Fruit fly (Drosophila melanogaster) whole organism, embryonic: ENCODE measurements around the gene CG1172.

ENCODE experiments used
- Asciz ChIP-seq: fragments of 200-800 bp; sonication (Bioruptor generic); optimal IDR thresholded peaks from 2 replicates; lab custom pipeline; 2017; ENCODE audit warnings: missing biosample characterization, mild to moderate bottlenecking, missing genetic modification characterization, missing genetic modification reagents
- BtbVII ChIP-seq: fragments of 200-800 bp; sonication (Bioruptor generic); optimal IDR thresholded peaks from 3 replicates; lab custom pipeline; 2017; ENCODE audit warnings: missing biosample characterization, mild to moderate bottlenecking, missing genetic modification characterization
- C15 ChIP-seq: fragments of 200-800 bp; sonication (Bioruptor generic); IDR thresholded peaks from 3 replicates; pipeline ENCODE4 v1.3.6; 2022; ENCODE audit warnings: missing biosample characterization, missing genetic modification characterization
- CG10147 ChIP-seq: fragments of 200-800 bp; sonication (Bioruptor generic); optimal IDR thresholded peaks from 2 replicates; lab custom pipeline; 2019; ENCODE audit warnings: missing biosample characterization, mild to moderate bottlenecking, missing genetic modification characterization, moderate library complexity
- CG10267 ChIP-seq: fragments of 200-800 bp; sonication (Bioruptor generic); optimal IDR thresholded peaks from 2 replicates; lab custom pipeline; 2018; ENCODE audit warnings: missing biosample characterization, mild to moderate bottlenecking, missing genetic modification characterization, moderate library complexity
- CG10366 ChIP-seq: fragments of 200-800 bp; sonication (Bioruptor generic); IDR thresholded peaks from 2 replicates; pipeline ENCODE4 v1.3.6; 2022; ENCODE audit warnings: missing biosample characterization, missing genetic modification characterization
- CG10543 ChIP-seq: fragments of 200-800 bp; sonication (Bioruptor generic); optimal IDR thresholded peaks from 3 replicates; lab custom pipeline; 2017; ENCODE audit warnings: missing biosample characterization, mild to moderate bottlenecking, missing genetic modification characterization, moderate library complexity
- CG11504 ChIP-seq: fragments of 200-800 bp; sonication (Bioruptor generic); optimal IDR thresholded peaks from 3 replicates; lab custom pipeline; 2019; ENCODE audit warnings: missing biosample characterization, mild to moderate bottlenecking, missing genetic modification characterization, moderate library complexity
- CG12104 ChIP-seq: fragments of 200-800 bp; sonication (Bioruptor generic); optimal IDR thresholded peaks from 3 replicates; lab custom pipeline; 2016; ENCODE audit warnings: missing biosample characterization, missing genetic modification characterization
- CG1233 ChIP-seq: fragments of 200-800 bp; sonication (Bioruptor generic); optimal IDR thresholded peaks from 4 replicates; lab custom pipeline; 2018; ENCODE audit warnings: missing biosample characterization, mild to moderate bottlenecking, missing genetic modification characterization
- CG12659 ChIP-seq: fragments of 200-800 bp; sonication (Bioruptor generic); optimal IDR thresholded peaks from 3 replicates; lab custom pipeline; 2017; ENCODE audit warnings: mild to moderate bottlenecking, missing biosample characterization, missing genetic modification reagents, missing genetic modification characterization
- CG17361 ChIP-seq: fragments of 200-800 bp; sonication (Bioruptor generic); IDR thresholded peaks from 3 replicates; pipeline ENCODE4 v1.3.6; 2022; ENCODE audit warnings: missing biosample characterization, missing genetic modification characterization
- CG2120 ChIP-seq: fragments of 200-800 bp; sonication (Bioruptor generic); optimal IDR thresholded peaks from 3 replicates; lab custom pipeline; 2016; ENCODE audit warnings: missing biosample characterization, missing genetic modification characterization
- CG2712 ChIP-seq: fragments of 200-800 bp; optimal IDR thresholded peaks from 3 replicates; lab custom pipeline; 2019; ENCODE audit warnings: missing biosample characterization, mild to moderate bottlenecking, missing genetic modification characterization, moderate library complexity
- CG3281 ChIP-seq: fragments of 200-800 bp; sonication (Bioruptor generic); optimal IDR thresholded peaks from 3 replicates; lab custom pipeline; 2017; ENCODE audit warnings: missing biosample characterization, mild to moderate bottlenecking, missing genetic modification characterization
- CG7357 ChIP-seq: fragments of 200-800 bp; sonication (Bioruptor generic); IDR thresholded peaks from 3 replicates; pipeline ENCODE4 v1.3.6; 2022; ENCODE audit warnings: missing biosample characterization, missing genetic modification characterization
- CG8281 ChIP-seq: fragments of 200-800 bp; sonication (Bioruptor generic); optimal IDR thresholded peaks from 2 replicates; lab custom pipeline; 2018; ENCODE audit warnings: missing biosample characterization, mild to moderate bottlenecking, missing genetic modification characterization, moderate library complexity
- CG8290 ChIP-seq, 3 experiments: fragments of 200-800 bp; sonication (Bioruptor generic); optimal IDR thresholded peaks; 2 replicates each; lab custom pipeline; 2016 to 2019; ENCODE audit warnings: missing biosample characterization in 3 of 3, missing genetic modification characterization in 3 of 3, mild to moderate bottlenecking in 2 of 3, moderate library complexity in 1 of 3
- Chrac-16 ChIP-seq: fragments of 200-800 bp; sonication (Bioruptor generic); optimal IDR thresholded peaks from 3 replicates; lab custom pipeline; 2016; ENCODE audit warnings: missing biosample characterization, missing genetic modification characterization
- D ChIP-seq, 2 experiments: fragments of 200-800 bp in 1 of 2; fragments of >200 bp in 1 of 2; sonication (Bioruptor generic) in 1 of 2; optimal IDR thresholded peaks; 2 replicates in 1 of 2; 3 replicates in 1 of 2; lab custom pipeline; 2017; ENCODE audit warnings: mild to moderate bottlenecking in 1 of 2, missing biosample characterization in 1 of 2, missing genetic modification characterization in 1 of 2, missing genetic modification reagents in 1 of 2
- D19A ChIP-seq: fragments of 200-800 bp; optimal IDR thresholded peaks from 3 replicates; lab custom pipeline; 2019; ENCODE audit warnings: missing biosample characterization, mild to moderate bottlenecking, missing genetic modification characterization, moderate library complexity
- Eip74EF ChIP-seq, 2 experiments: fragments of 200-800 bp in 1 of 2; fragments of >200 bp in 1 of 2; sonication (Bioruptor generic) in 1 of 2; optimal IDR thresholded peaks; 2 replicates each; lab custom pipeline; 2017 to 2019; ENCODE audit warnings: missing biosample characterization in 2 of 2, missing genetic modification characterization in 2 of 2, mild to moderate bottlenecking in 1 of 2, moderate library complexity in 1 of 2
- Fer1 ChIP-seq: fragments of 200-800 bp; sonication (Bioruptor generic); optimal IDR thresholded peaks from 2 replicates; lab custom pipeline; 2017; ENCODE audit warnings: missing biosample characterization, mild to moderate bottlenecking, missing genetic modification characterization
- Fer2 ChIP-seq: fragments of 200-800 bp; sonication (Bioruptor generic); optimal IDR thresholded peaks from 2 replicates; lab custom pipeline; 2018; ENCODE audit warnings: missing biosample characterization, mild to moderate bottlenecking, missing genetic modification characterization, moderate library complexity
- HLH54F ChIP-seq: fragments of 200-800 bp; sonication (Bioruptor generic); optimal IDR thresholded peaks from 3 replicates; lab custom pipeline; 2016; ENCODE audit warnings: missing biosample characterization, missing genetic modification characterization
- Hand ChIP-seq: fragments of 200-800 bp; sonication (Bioruptor generic); optimal IDR thresholded peaks from 2 replicates; lab custom pipeline; 2017; ENCODE audit warnings: mild to moderate bottlenecking, missing biosample characterization, missing genetic modification reagents, missing genetic modification characterization
- Hr3 ChIP-seq: fragments of 200-800 bp; sonication (Bioruptor generic); optimal IDR thresholded peaks from 3 replicates; lab custom pipeline; 2016; ENCODE audit warnings: missing biosample characterization, missing genetic modification characterization
- Sox100B ChIP-seq: fragments of 200-800 bp; sonication (Bioruptor generic); optimal IDR thresholded peaks from 3 replicates; lab custom pipeline; 2018; ENCODE audit warnings: missing biosample characterization, mild to moderate bottlenecking, missing genetic modification characterization
- chn ChIP-seq: fragments of 200-800 bp; sonication (Bioruptor generic); optimal IDR thresholded peaks from 2 replicates; lab custom pipeline; 2016; ENCODE audit warnings: missing biosample characterization, missing genetic modification characterization
- dpn ChIP-seq, 2 experiments: fragments of 200-800 bp; sonication (Bioruptor generic); optimal IDR thresholded peaks; 3 replicates each; lab custom pipeline; 2016; ENCODE audit warnings: missing biosample characterization in 2 of 2, missing genetic modification characterization in 2 of 2
- dysf ChIP-seq: fragments of 200-800 bp; sonication (Bioruptor generic); IDR thresholded peaks from 3 replicates; pipeline ENCODE4 v1.3.6; 2022; ENCODE audit warnings: missing biosample characterization, missing genetic modification characterization
- esg ChIP-seq: fragments of 200-800 bp; sonication (Bioruptor generic); conservative IDR thresholded peaks from 2 replicates; pipeline ENCODE4 v1.3.6; 2022; ENCODE audit warnings: missing biosample characterization, missing genetic modification characterization
- grau ChIP-seq: fragments of 200-800 bp; optimal IDR thresholded peaks from 3 replicates; lab custom pipeline; 2019; ENCODE audit warnings: missing biosample characterization, mild to moderate bottlenecking, missing genetic modification characterization, moderate library complexity
- ind ChIP-seq: fragments of 200-800 bp; sonication (Bioruptor generic); optimal IDR thresholded peaks from 3 replicates; lab custom pipeline; 2016; ENCODE audit warnings: missing biosample characterization, missing genetic modification characterization
- lab ChIP-seq: fragments of 200-800 bp; sonication (Bioruptor generic); optimal IDR thresholded peaks from 3 replicates; lab custom pipeline; 2017; ENCODE audit warnings: missing biosample characterization, missing genetic modification characterization, mild to moderate bottlenecking, moderate library complexity, missing genetic modification reagents
- lilli ChIP-seq: fragments of 200-800 bp; sonication (Bioruptor generic); optimal IDR thresholded peaks from 3 replicates; lab custom pipeline; 2016; ENCODE audit warnings: missing biosample characterization, missing genetic modification characterization
- org-1 ChIP-seq: fragments of 200-800 bp; sonication (Bioruptor generic); optimal IDR thresholded peaks from 2 replicates; lab custom pipeline; 2017; ENCODE audit warnings: missing biosample characterization, missing genetic modification characterization
- phol ChIP-seq: fragments of 200-800 bp; sonication (Bioruptor generic); optimal IDR thresholded peaks from 3 replicates; lab custom pipeline; 2018; ENCODE audit warnings: missing biosample characterization, mild to moderate bottlenecking, missing genetic modification characterization, moderate library complexity
- ranshi ChIP-seq: fragments of 200-800 bp; sonication (Bioruptor generic); IDR thresholded peaks from 2 replicates; pipeline ENCODE4 v1.3.6; 2022; ENCODE audit warnings: missing biosample characterization, missing genetic modification characterization
- scrt ChIP-seq: fragments of 200-800 bp; sonication (Bioruptor generic); optimal IDR thresholded peaks from 2 replicates; lab custom pipeline; 2018; ENCODE audit warnings: missing biosample characterization, mild to moderate bottlenecking, missing genetic modification characterization, moderate library complexity
- sens ChIP-seq: fragments of 200-800 bp; sonication (Bioruptor generic); peaks from one replicate; lab custom pipeline; 2016; ENCODE audit warnings: missing biosample characterization, missing genetic modification characterization
- sima ChIP-seq: fragments of 200-800 bp; sonication (Bioruptor generic); optimal IDR thresholded peaks from 2 replicates; lab custom pipeline; 2016; ENCODE audit warnings: missing biosample characterization, missing genetic modification characterization
- sob ChIP-seq: fragments of 200-800 bp; sonication (Bioruptor generic); IDR thresholded peaks from 2 replicates; pipeline ENCODE4 v1.3.6; 2022; ENCODE audit warnings: missing biosample characterization, missing genetic modification characterization
- sug ChIP-seq: fragments of 200-800 bp; optimal IDR thresholded peaks from 2 replicates; lab custom pipeline; 2019; ENCODE audit warnings: missing biosample characterization, mild to moderate bottlenecking, missing genetic modification characterization, moderate library complexity
- tgo ChIP-seq: fragments of 200-800 bp; sonication (Bioruptor generic); IDR thresholded peaks from 3 replicates; pipeline ENCODE4 v1.3.6; 2022; ENCODE audit warnings: missing biosample characterization, missing genetic modification characterization
- tin ChIP-seq: fragments of 200-800 bp; sonication (Bioruptor generic); optimal IDR thresholded peaks from 3 replicates; lab custom pipeline; 2016; ENCODE audit warnings: missing biosample characterization, missing genetic modification characterization
- trem ChIP-seq: fragments of 200-800 bp; optimal IDR thresholded peaks from 3 replicates; lab custom pipeline; 2019; ENCODE audit warnings: missing biosample characterization, mild to moderate bottlenecking, missing genetic modification characterization, moderate library complexity
- yki ChIP-seq: fragments of >200 bp; optimal IDR thresholded peaks from 3 replicates; lab custom pipeline; 2018
- zfh2 ChIP-seq: fragments of 200-800 bp; sonication (Bioruptor generic); optimal IDR thresholded peaks from 2 replicates; lab custom pipeline; 2016; ENCODE audit warnings: missing biosample characterization, missing genetic modification characterization

CG1172 gene

DNA sequence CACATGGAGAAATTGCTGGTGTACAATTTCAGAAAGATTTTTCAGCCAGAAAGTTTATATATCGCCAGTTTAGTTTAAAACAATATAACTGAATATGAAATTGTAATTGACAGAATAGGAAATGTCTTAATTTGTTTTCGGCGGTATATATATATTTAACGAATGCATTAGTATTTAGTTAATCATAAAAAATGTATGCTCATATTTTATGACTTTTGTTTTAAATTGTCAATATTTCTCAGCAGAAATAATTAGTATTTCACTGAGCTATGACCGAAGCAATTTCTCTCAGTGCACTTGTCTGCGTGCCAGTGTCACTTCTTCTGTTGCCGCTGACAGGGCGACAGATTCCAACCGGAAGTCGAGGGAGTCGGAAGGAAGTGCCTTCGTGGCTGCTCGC, 19.3 kb downstream of the CG1172 start:
- TF ChIP-seq CG12104 (GFP tag; lab: Kevin White, UChicago) = peak; percentile 11
- peak; percentile 69; the same call in 1 of the 3 replicates for TF ChIP-seq CG17361
- no peak for TF ChIP-seq chn
- peak; percentile 23 for TF ChIP-seq CG10267
- TF ChIP-seq esg = no peak
- TF ChIP-seq Hr3 (GFP tag; lab: Kevin White, UChicago) = peak; percentile 20
- TF ChIP-seq CG12659 = peak; percentile 59
- TF ChIP-seq BtbVII (GFP tag; lab: Kevin White, UChicago) = peak; percentile 29
- TF ChIP-seq grau (tag; lab: Kevin White, UChicago) = no peak
- TF ChIP-seq phol (tag; lab: Kevin White, UChicago) = peak; percentile 64
- TF ChIP-seq Eip74EF (GFP tag; optimal IDR thresholded peaks at IDR 0.05; lab: Kevin White, UChicago) = peak in 1 of 2 experiments; percentile 5
- TF ChIP-seq yki = no peak
- TF ChIP-seq CG7357 = no peak
- TF ChIP-seq CG8290 (GFP tag; optimal IDR thresholded peaks at IDR 0.05; lab: Kevin White, UChicago) = no peak
- no peak for TF ChIP-seq CG8290 (tag; optimal IDR thresholded peaks at IDR 0.05; lab: Kevin White, UChicago)
- peak; percentile 59 for TF ChIP-seq lab
- TF ChIP-seq Asciz (GFP tag; lab: Kevin White, UChicago) = peak; percentile 47
- peak; percentile 2 for TF ChIP-seq D19A (tag; lab: Kevin White, UChicago)
- no peak for TF ChIP-seq D (optimal IDR thresholded peaks at IDR 0.05; lab: Kevin White, UChicago)
- peak; percentile 44 for TF ChIP-seq D (GFP tag; optimal IDR thresholded peaks at IDR 0.05; lab: Kevin White, UChicago)
- TF ChIP-seq tin = peak; percentile 4
- TF ChIP-seq CG10366 = peak; percentile 16; the same call in 1 of the 2 replicates
- TF ChIP-seq Hand (GFP tag; lab: Kevin White, UChicago) = peak; percentile 62
- peak; percentile 61 for TF ChIP-seq CG3281 (GFP tag; lab: Kevin White, UChicago)
- TF ChIP-seq Sox100B (GFP tag; lab: Kevin White, UChicago) = peak; percentile 62
- no peak for TF ChIP-seq sima (GFP tag; lab: Kevin White, UChicago)
- TF ChIP-seq org-1 (GFP tag; lab: Kevin White, UChicago) = peak; percentile 31
- peak; percentile 23 for TF ChIP-seq ind (GFP tag; lab: Kevin White, UChicago)
- TF ChIP-seq dysf (GFP tag; lab: Robert Waterston, UW) = 0 out of 3 replicates have a peak, but pooled peaks have one; percentile 27
- peak; percentile 24; the same call in 1 of the 2 replicates for TF ChIP-seq sob (GFP tag; lab: Robert Waterston, UW)
- peak; percentile 10; the same call in 1 of the 2 replicates for TF ChIP-seq ranshi
- TF ChIP-seq sug = no peak
- peak; percentile 5 to 29 for TF ChIP-seq dpn (GFP tag; optimal IDR thresholded peaks at IDR 0.05; lab: Kevin White, UChicago)
- peak; percentile 20 for TF ChIP-seq zfh2
- peak; percentile 74 for TF ChIP-seq CG11504 (tag; lab: Kevin White, UChicago)
- TF ChIP-seq CG1233 (GFP tag; lab: Kevin White, UChicago) = peak; percentile 14
- peak; percentile 69 for TF ChIP-seq CG2120 (GFP tag; lab: Kevin White, UChicago)
- TF ChIP-seq Fer1 (GFP tag; lab: Kevin White, UChicago) = peak; percentile 65
- TF ChIP-seq lilli (GFP tag; lab: Kevin White, UChicago) = peak; percentile 23
- peak; percentile 12 for TF ChIP-seq trem
- TF ChIP-seq CG10543 (GFP tag; lab: Kevin White, UChicago) = peak; percentile 16
- TF ChIP-seq CG8281 (tag; lab: Kevin White, UChicago) = peak; percentile 9
- TF ChIP-seq CG10147 (GFP tag; lab: Kevin White, UChicago) = peak; percentile 37
- TF ChIP-seq scrt (GFP tag; lab: Kevin White, UChicago) = peak; percentile 4
- peak; percentile 15 for TF ChIP-seq Fer2 (tag; lab: Kevin White, UChicago)
- TF ChIP-seq tgo (GFP tag; lab: Robert Waterston, UW) = peak; percentile 30; the same call in 1 of the 3 replicates
- TF ChIP-seq C15 (GFP tag; lab: Robert Waterston, UW) = 0 out of 3 replicates have a peak, but pooled peaks have one; percentile 33
- TF ChIP-seq CG2712 = peak; percentile 58
- TF ChIP-seq HLH54F = peak; percentile 26
- peak; percentile 27 for TF ChIP-seq Chrac-16 (GFP tag; lab: Kevin White, UChicago)
- peak; percentile 87 for TF ChIP-seq sens
